Fruit fly (Drosophila melanogaster) whole organism, embryonic: ENCODE measurements around the gene CG9130.

Source experiments
- CG10267 ChIP-seq: fragments of 200-800 bp; sonication (Bioruptor generic); optimal IDR thresholded peaks from 2 replicates; lab custom pipeline; 2018; ENCODE audit warnings: missing biosample characterization, mild to moderate bottlenecking, missing genetic modification characterization, moderate library complexity
- CG10543 ChIP-seq: fragments of 200-800 bp; sonication (Bioruptor generic); optimal IDR thresholded peaks from 3 replicates; lab custom pipeline; 2017; ENCODE audit warnings: missing biosample characterization, mild to moderate bottlenecking, missing genetic modification characterization, moderate library complexity
- CG10565 ChIP-seq: fragments of 200-800 bp; sonication (Bioruptor generic); optimal IDR thresholded peaks from 3 replicates; lab custom pipeline; 2016; ENCODE audit warnings: missing biosample characterization, mild to moderate bottlenecking, missing genetic modification characterization
- CG12942 ChIP-seq: fragments of 200-800 bp; sonication (Bioruptor generic); optimal IDR thresholded peaks from 3 replicates; lab custom pipeline; 2016; ENCODE audit warnings: missing biosample characterization, missing genetic modification characterization
- CG17328 ChIP-seq: fragments of 200-800 bp; sonication (Bioruptor generic); IDR thresholded peaks from 2 replicates; pipeline ENCODE4 v1.3.6; 2022; ENCODE audit warnings: missing biosample characterization, missing genetic modification characterization
- CG4730 ChIP-seq: fragments of 200-800 bp; sonication (Bioruptor generic); IDR thresholded peaks from 2 replicates; pipeline ENCODE4 v1.3.6; 2022; ENCODE audit warnings: missing biosample characterization, missing genetic modification characterization
- CG5180 ChIP-seq: fragments of 200-800 bp; sonication (Bioruptor generic); optimal IDR thresholded peaks from 3 replicates; lab custom pipeline; 2017; ENCODE audit warnings: missing biosample characterization, missing genetic modification characterization, mild to moderate bottlenecking, moderate library complexity, missing genetic modification reagents
- CTCF ChIP-seq: fragments of 200-800 bp; sonication (Bioruptor generic); optimal IDR thresholded peaks from 2 replicates; lab custom pipeline; 2017; ENCODE audit warnings: missing biosample characterization, mild to moderate bottlenecking, missing genetic modification characterization, moderate library complexity
- Dad ChIP-seq: fragments of 200-800 bp; sonication (Bioruptor generic); optimal IDR thresholded peaks from 3 replicates; lab custom pipeline; 2016; ENCODE audit warnings: missing biosample characterization, missing genetic modification characterization
- Dll ChIP-seq: fragments of 200-800 bp; sonication (Bioruptor generic); IDR thresholded peaks from 4 replicates; pipeline ENCODE4 v1.3.6; 2022; ENCODE audit warnings: missing biosample characterization, missing genetic modification characterization; ENCODE audit not compliant: partially characterized antibody
- Lpt ChIP-seq: fragments of >200 bp; optimal IDR thresholded peaks from 2 replicates; lab custom pipeline; 2018; ENCODE audit warnings: missing biosample characterization, missing genetic modification characterization
- TFAM ChIP-seq: fragments of 200-800 bp; sonication (Bioruptor generic); optimal IDR thresholded peaks from 2 replicates; lab custom pipeline; 2017; ENCODE audit warnings: missing biosample characterization, missing genetic modification characterization, inconsistent platforms
- danr ChIP-seq: fragments of 200-800 bp; sonication (Bioruptor generic); IDR thresholded peaks from 2 replicates; pipeline ENCODE4 v1.3.6; 2022; ENCODE audit warnings: missing biosample characterization, missing genetic modification characterization

- TF ChIP-seq CG10565 (no peak), Lpt (GFP tag; lab: Kevin White, UChicago) (no peak), Dad (GFP tag; lab: Kevin White, UChicago) (no peak), danr (GFP tag; lab: Robert Waterston, UW) (no peak), Dll (GFP tag; lab: Robert Waterston, UW) (no peak), CG4730 (no peak), CG5180 (GFP tag; lab: Kevin White, UChicago) (no peak), CG17328 (GFP tag; lab: Robert Waterston, UW) (no peak), CG10543 (GFP tag; lab: Kevin White, UChicago) (no peak), CG10267 (no peak), CG12942 (GFP tag; lab: Kevin White, UChicago) (no peak), TFAM (no peak), CTCF (GFP tag; lab: Kevin White, UChicago) (no peak)
These were observed 17.2 kb downstream of the CG9130 start for dm6 chr3L:1269013-1269412.
